Fruit fly (Drosophila melanogaster) whole organism, embryonic: ENCODE data around the gene Desat1.

Source experiments
- CG10267 ChIP-seq: fragments of 200-800 bp; sonication (Bioruptor generic); optimal IDR thresholded peaks from 2 replicates; lab custom pipeline; 2018; ENCODE audit warnings: missing biosample characterization, mild to moderate bottlenecking, missing genetic modification characterization, moderate library complexity
- CG11093 ChIP-seq: fragments of 200-800 bp; sonication (Bioruptor generic); IDR thresholded peaks from 3 replicates; pipeline ENCODE4 v1.3.6; 2022; ENCODE audit warnings: missing biosample characterization, missing genetic modification characterization
- CG11456 ChIP-seq: fragments of 200-800 bp; sonication (Bioruptor generic); IDR thresholded peaks from 3 replicates; pipeline ENCODE4 v1.3.6; 2022; ENCODE audit warnings: missing biosample characterization, missing genetic modification characterization
- CG11560 ChIP-seq: fragments of 200-800 bp; sonication (Bioruptor generic); IDR thresholded peaks from 3 replicates; pipeline ENCODE4 v1.3.6; 2022; ENCODE audit warnings: missing biosample characterization, missing genetic modification characterization
- CG11696 ChIP-seq: fragments of 200-800 bp; sonication (Bioruptor generic); IDR thresholded peaks from 2 replicates; pipeline ENCODE4 v1.3.6; 2022; ENCODE audit warnings: missing biosample characterization, missing genetic modification characterization
- CG12071 ChIP-seq: fragments of 200-800 bp; sonication (Bioruptor generic); optimal IDR thresholded peaks from 3 replicates; lab custom pipeline; 2018; ENCODE audit warnings: missing biosample characterization, mild to moderate bottlenecking, missing genetic modification characterization
- CG13287 ChIP-seq: fragments of 200-800 bp; sonication (Bioruptor generic); IDR thresholded peaks from 2 replicates; pipeline ENCODE4 v1.3.6; 2022; ENCODE audit warnings: missing biosample characterization, missing genetic modification characterization; ENCODE audit not compliant: partially characterized antibody
- CG14667 ChIP-seq: fragments of 200-800 bp; sonication (Bioruptor generic); IDR thresholded peaks from 2 replicates; pipeline ENCODE4 v1.3.6; 2022; ENCODE audit warnings: missing biosample characterization, missing genetic modification characterization
- CG14710 ChIP-seq: fragments of 200-800 bp; sonication (Bioruptor generic); optimal IDR thresholded peaks from 3 replicates; lab custom pipeline; 2019; ENCODE audit warnings: missing biosample characterization, mild to moderate bottlenecking, missing genetic modification characterization, moderate library complexity
- CG15011 ChIP-seq: fragments of 200-800 bp; sonication (Bioruptor generic); optimal IDR thresholded peaks from 3 replicates; lab custom pipeline; 2018; ENCODE audit warnings: missing biosample characterization, mild to moderate bottlenecking, missing genetic modification characterization
- CG16863 ChIP-seq: fragments of 200-800 bp; sonication (Bioruptor generic); optimal IDR thresholded peaks from 3 replicates; lab custom pipeline; 2016; ENCODE audit warnings: missing biosample characterization, missing genetic modification characterization
- CG17186 ChIP-seq: fragments of 200-800 bp; sonication (Bioruptor generic); optimal IDR thresholded peaks from 3 replicates; lab custom pipeline; 2017; ENCODE audit warnings: missing biosample characterization, missing genetic modification reagents, missing genetic modification characterization
- CG2120 ChIP-seq: fragments of 200-800 bp; sonication (Bioruptor generic); optimal IDR thresholded peaks from 3 replicates; lab custom pipeline; 2016; ENCODE audit warnings: missing biosample characterization, missing genetic modification characterization
- CG4328 ChIP-seq: fragments of 200-800 bp; sonication (Bioruptor generic); optimal IDR thresholded peaks from 3 replicates; lab custom pipeline; 2017; ENCODE audit warnings: missing biosample characterization, missing genetic modification reagents, missing genetic modification characterization
- CG4360 ChIP-seq: fragments of 200-800 bp; sonication (Bioruptor generic); IDR thresholded peaks from 2 replicates; pipeline ENCODE4 v1.3.6; 2022; ENCODE audit warnings: missing biosample characterization, missing genetic modification characterization
- CG4707 ChIP-seq: fragments of 200-800 bp; sonication (Bioruptor generic); optimal IDR thresholded peaks from 2 replicates; lab custom pipeline; 2018; ENCODE audit warnings: missing biosample characterization, mild to moderate bottlenecking, missing genetic modification characterization, moderate library complexity
- CG4854 ChIP-seq: fragments of 200-800 bp; sonication (Bioruptor generic); optimal IDR thresholded peaks from 2 replicates; lab custom pipeline; 2016; ENCODE audit warnings: missing biosample characterization, missing genetic modification characterization, inconsistent platforms
- CG6791 ChIP-seq: fragments of 200-800 bp; sonication (Bioruptor generic); IDR thresholded peaks from 3 replicates; pipeline ENCODE4 v1.3.6; 2022; ENCODE audit warnings: missing biosample characterization, missing genetic modification characterization; ENCODE audit not compliant: partially characterized antibody
- CG7372 ChIP-seq: fragments of 200-800 bp; sonication (Bioruptor generic); IDR thresholded peaks from 2 replicates; pipeline ENCODE4 v1.3.6; 2022; ENCODE audit warnings: missing biosample characterization, missing genetic modification characterization
- CG8359 ChIP-seq: fragments of 200-800 bp; sonication (Bioruptor generic); optimal IDR thresholded peaks from 2 replicates; lab custom pipeline; 2017; ENCODE audit warnings: missing biosample characterization, mild to moderate bottlenecking, missing genetic modification characterization, borderline replicate concordance
- CG8944 ChIP-seq: fragments of 200-800 bp; sonication (Bioruptor generic); optimal IDR thresholded peaks from 3 replicates; lab custom pipeline; 2016; ENCODE audit warnings: missing biosample characterization, missing genetic modification characterization
- D19A ChIP-seq: fragments of 200-800 bp; optimal IDR thresholded peaks from 3 replicates; lab custom pipeline; 2019; ENCODE audit warnings: missing biosample characterization, mild to moderate bottlenecking, missing genetic modification characterization, moderate library complexity
- H2.0 ChIP-seq: fragments of 200-800 bp; sonication (Bioruptor generic); IDR thresholded peaks from 2 replicates; pipeline ENCODE4 v1.3.6; 2022; ENCODE audit warnings: missing biosample characterization, missing genetic modification characterization
- Hey ChIP-seq: fragments of 200-800 bp; sonication (Bioruptor generic); optimal IDR thresholded peaks from 3 replicates; lab custom pipeline; 2018; ENCODE audit warnings: missing biosample characterization, mild to moderate bottlenecking, missing genetic modification characterization
- Hmx ChIP-seq: fragments of 200-800 bp; sonication (Bioruptor generic); optimal IDR thresholded peaks from 2 replicates; lab custom pipeline; 2016; ENCODE audit warnings: missing biosample characterization, missing genetic modification characterization
- Six4 ChIP-seq: fragments of 200-800 bp; sonication (Bioruptor generic); optimal IDR thresholded peaks from 2 replicates; lab custom pipeline; 2016; ENCODE audit warnings: missing biosample characterization, missing genetic modification characterization
- Spps ChIP-seq: fragments of 200-800 bp; sonication (Bioruptor generic); optimal IDR thresholded peaks from 2 replicates; lab custom pipeline; 2018; ENCODE audit warnings: missing biosample characterization, mild to moderate bottlenecking, missing genetic modification characterization
- TFAM ChIP-seq: fragments of 200-800 bp; sonication (Bioruptor generic); optimal IDR thresholded peaks from 2 replicates; lab custom pipeline; 2017; ENCODE audit warnings: missing biosample characterization, missing genetic modification characterization, inconsistent platforms
- Xbp1 ChIP-seq: fragments of 200-800 bp; sonication (Bioruptor generic); optimal IDR thresholded peaks from 3 replicates; lab custom pipeline; 2016; ENCODE audit warnings: missing biosample characterization, mild to moderate bottlenecking, missing genetic modification characterization
- ase ChIP-seq: fragments of 200-800 bp; sonication (Bioruptor generic); IDR thresholded peaks from 3 replicates; pipeline ENCODE4 v1.3.6; 2022; ENCODE audit warnings: missing biosample characterization, missing genetic modification characterization
- chif ChIP-seq, 2 experiments: fragments of 200-800 bp; sonication (Bioruptor generic); optimal IDR thresholded peaks; 3 replicates each; lab custom pipeline; 2016; ENCODE audit warnings: missing biosample characterization in 2 of 2, missing genetic modification characterization in 2 of 2
- croc ChIP-seq: fragments of 200-800 bp; sonication (Bioruptor generic); conservative IDR thresholded peaks from 3 replicates; pipeline ENCODE4 v1.3.6; 2022; ENCODE audit warnings: missing biosample characterization, missing genetic modification characterization
- crol ChIP-seq: fragments of 200-800 bp; sonication (Bioruptor generic); IDR thresholded peaks from 2 replicates; pipeline ENCODE4 v1.3.6; 2022; ENCODE audit warnings: missing biosample characterization, missing genetic modification characterization
- da ChIP-seq: fragments of 200-800 bp; sonication (Bioruptor generic); optimal IDR thresholded peaks from 2 replicates; lab custom pipeline; 2016; ENCODE audit warnings: missing biosample characterization, missing genetic modification characterization
- ewg ChIP-seq: fragments of 200-800 bp; sonication (Bioruptor generic); optimal IDR thresholded peaks from 3 replicates; lab custom pipeline; 2017; ENCODE audit warnings: mild to moderate bottlenecking, missing biosample characterization, missing genetic modification reagents, missing genetic modification characterization
- fd3F ChIP-seq: fragments of 200-800 bp; sonication (Bioruptor generic); optimal IDR thresholded peaks from 2 replicates; lab custom pipeline; 2018; ENCODE audit warnings: missing biosample characterization, mild to moderate bottlenecking, missing genetic modification characterization, moderate library complexity
- gce ChIP-seq: fragments of 200-800 bp; sonication (Bioruptor generic); IDR thresholded peaks from 3 replicates; pipeline ENCODE4 v1.3.6; 2022; ENCODE audit warnings: missing biosample characterization, missing genetic modification characterization
- gro ChIP-seq: fragments of 200-800 bp; sonication (Bioruptor generic); optimal IDR thresholded peaks from 2 replicates; lab custom pipeline; 2016; ENCODE audit warnings: missing biosample characterization, missing genetic modification characterization
- hbn ChIP-seq: fragments of 200-800 bp; sonication (Bioruptor generic); IDR thresholded peaks from 2 replicates; pipeline ENCODE4 v1.3.6; 2022; ENCODE audit warnings: missing biosample characterization, missing genetic modification characterization; ENCODE audit not compliant: partially characterized antibody
- hth ChIP-seq: fragments of >200 bp; optimal IDR thresholded peaks from 2 replicates; lab custom pipeline; 2017; ENCODE audit warnings: inconsistent platforms
- ind ChIP-seq: fragments of 200-800 bp; sonication (Bioruptor generic); optimal IDR thresholded peaks from 3 replicates; lab custom pipeline; 2016; ENCODE audit warnings: missing biosample characterization, missing genetic modification characterization
- lab ChIP-seq: fragments of 200-800 bp; sonication (Bioruptor generic); optimal IDR thresholded peaks from 3 replicates; lab custom pipeline; 2017; ENCODE audit warnings: missing biosample characterization, missing genetic modification characterization, mild to moderate bottlenecking, moderate library complexity, missing genetic modification reagents
- mam ChIP-seq: fragments of 200-800 bp; sonication (Bioruptor generic); optimal IDR thresholded peaks from 3 replicates; lab custom pipeline; 2016; ENCODE audit warnings: missing biosample characterization, missing genetic modification characterization
- phol ChIP-seq: fragments of 200-800 bp; sonication (Bioruptor generic); optimal IDR thresholded peaks from 3 replicates; lab custom pipeline; 2018; ENCODE audit warnings: missing biosample characterization, mild to moderate bottlenecking, missing genetic modification characterization, moderate library complexity
- prd ChIP-seq, 3 experiments: fragments of >200 bp in 2 of 3; fragments of 200-800 bp in 1 of 3; sonication (Bioruptor generic) in 1 of 3; optimal IDR thresholded peaks in 2 of 3; IDR thresholded peaks in 1 of 3; 2 replicates in 2 of 3; 3 replicates in 1 of 3; pipeline versions ENCODE4 v1.3.6 to Lab custom; 2017 to 2022; ENCODE audit warnings: missing biosample characterization in 1 of 3, missing genetic modification characterization in 1 of 3
- sd ChIP-seq: fragments of 200-800 bp; sonication (Bioruptor generic); optimal IDR thresholded peaks from 3 replicates; lab custom pipeline; 2018; ENCODE audit warnings: missing biosample characterization, mild to moderate bottlenecking, missing genetic modification characterization, moderate library complexity
- so ChIP-seq: fragments of 200-800 bp; sonication (Bioruptor generic); IDR thresholded peaks from 3 replicates; pipeline ENCODE4 v1.3.6; 2022; ENCODE audit warnings: missing biosample characterization, missing genetic modification characterization
- tgo ChIP-seq: fragments of 200-800 bp; sonication (Bioruptor generic); IDR thresholded peaks from 3 replicates; pipeline ENCODE4 v1.3.6; 2022; ENCODE audit warnings: missing biosample characterization, missing genetic modification characterization
- yki ChIP-seq: fragments of >200 bp; optimal IDR thresholded peaks from 3 replicates; lab custom pipeline; 2018

Gene Desat1

dm6 chr3R:12451376-12451775, 12.0 kb downstream of the Desat1 start (continued):
- TF ChIP-seq ewg (no peak), CG11093 (GFP tag; lab: Robert Waterston, UW) (no peak), Xbp1 (GFP tag; lab: Kevin White, UChicago) (peak; percentile 7), sd (tag; lab: Kevin White, UChicago) (no peak), CG12071 (GFP tag; lab: Kevin White, UChicago) (peak; percentile 9), ase (no peak; the same call in 2 of the 3 replicates), gce (GFP tag; lab: Robert Waterston, UW) (no peak), CG11560 (tag; lab: Robert Waterston, UW) (no peak), D19A (tag; lab: Kevin White, UChicago) (no peak), CG10267 (tag; lab: Kevin White, UChicago) (no peak), H2.0 (GFP tag; lab: Robert Waterston, UW) (peak; percentile 43; the same call in 1 of the 2 replicates), CG4854 (no peak), yki (lab: Kevin White, UChicago) (no peak), CG17186 (GFP tag; lab: Kevin White, UChicago) (no peak), so (GFP tag; lab: Robert Waterston, UW) (no peak), tgo (GFP tag; lab: Robert Waterston, UW) (peak; percentile 59; the same call in 2 of the 3 replicates), croc (GFP tag; lab: Robert Waterston, UW) (no peak), Six4 (GFP tag; lab: Kevin White, UChicago) (no peak), fd3F (GFP tag; lab: Kevin White, UChicago) (no peak), mam (GFP tag; lab: Kevin White, UChicago) (peak; percentile 20), CG13287 (no peak), ind (peak; percentile 34), prd (optimal IDR thresholded peaks at IDR 0.05; lab: Kevin White, UChicago) (no peak), prd (GFP tag; IDR thresholded peaks at IDR 0.05; lab: Robert Waterston, UW) (peak; percentile 34; the same call in 1 of the 3 replicates), da (no peak), CG4707 (GFP tag; lab: Kevin White, UChicago) (no peak), gro (GFP tag; lab: Kevin White, UChicago) (no peak), CG11456 (GFP tag; lab: Robert Waterston, UW) (no peak), hth (lab: Kevin White, UChicago) (no peak), CG7372 (GFP tag; lab: Robert Waterston, UW) (no peak), hbn (GFP tag; lab: Robert Waterston, UW) (no peak), CG6791 (GFP tag; lab: Robert Waterston, UW) (no peak), CG4328 (GFP tag; lab: Kevin White, UChicago) (no peak), CG8944 (GFP tag; lab: Kevin White, UChicago) (no peak), Spps (tag; lab: Kevin White, UChicago) (no peak), CG11696 (GFP tag; lab: Robert Waterston, UW) (no peak), CG14710 (no peak), Hmx (no peak), CG15011 (GFP tag; lab: Kevin White, UChicago) (no peak), CG2120 (GFP tag; lab: Kevin White, UChicago) (peak; percentile 22), lab (GFP tag; lab: Kevin White, UChicago) (no peak), crol (GFP tag; lab: Robert Waterston, UW) (no peak), phol (peak; percentile 47), CG8359 (GFP tag; lab: Kevin White, UChicago) (no peak), Hey (tag; lab: Kevin White, UChicago) (no peak), CG14667 (no peak), chif (GFP tag; optimal IDR thresholded peaks at IDR 0.05; lab: Kevin White, UChicago) (peak in 1 of 2 experiments; percentile 16), CG4360 (GFP tag; lab: Robert Waterston, UW) (no peak), TFAM (no peak), CG16863 (GFP tag; lab: Kevin White, UChicago) (peak; percentile 25)
